Worm (Caenorhabditis elegans) whole organism, late embryonic: ENCODE results near the gene srg-38.

ENCODE experiments used
- nhr-11 ChIP-seq: fragments of 150-350 bp; optimal IDR thresholded peaks from 2 replicates; lab custom pipeline; 2014; ENCODE audit warnings: missing biosample characterization, missing genetic modification characterization
- unc-86 ChIP-seq: sonication (generic microtip); optimal IDR thresholded peaks from 2 replicates; lab custom pipeline; 2016; ENCODE audit warnings: missing genetic modification characterization, missing compliant biosample characterization
- zip-5 ChIP-seq: sonication (generic microtip); optimal IDR thresholded peaks from 2 replicates; lab custom pipeline; 2016; ENCODE audit warnings: missing genetic modification characterization, missing compliant biosample characterization

DNA sequence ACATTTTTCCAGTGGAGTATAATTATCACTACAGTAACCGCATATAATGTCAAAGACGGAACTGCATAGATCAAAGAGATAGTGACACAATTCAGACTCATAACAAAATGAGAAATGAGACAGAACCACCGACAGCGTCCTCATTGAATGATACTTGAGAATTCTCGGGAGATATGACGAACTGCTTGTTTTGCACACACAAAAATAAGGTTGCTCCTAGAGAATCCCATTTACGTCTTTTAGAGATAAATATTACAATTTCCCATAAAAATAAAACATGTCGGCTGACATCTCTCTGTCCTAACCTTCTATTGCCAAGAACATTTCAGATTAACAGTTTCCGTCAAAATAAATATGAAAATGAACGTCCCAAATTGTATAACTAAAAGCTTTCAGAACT is at the start of gene srg-38:
- no peak for TF ChIP-seq nhr-11 (tag; lab: Kevin White, UChicago)
- TF ChIP-seq unc-86, result no peak
- no peak for TF ChIP-seq zip-5 (tag; lab: Kevin White, UChicago)
